Fruit fly (Drosophila melanogaster): ENCODE results near the gene tank.

tank gene

DNA sequence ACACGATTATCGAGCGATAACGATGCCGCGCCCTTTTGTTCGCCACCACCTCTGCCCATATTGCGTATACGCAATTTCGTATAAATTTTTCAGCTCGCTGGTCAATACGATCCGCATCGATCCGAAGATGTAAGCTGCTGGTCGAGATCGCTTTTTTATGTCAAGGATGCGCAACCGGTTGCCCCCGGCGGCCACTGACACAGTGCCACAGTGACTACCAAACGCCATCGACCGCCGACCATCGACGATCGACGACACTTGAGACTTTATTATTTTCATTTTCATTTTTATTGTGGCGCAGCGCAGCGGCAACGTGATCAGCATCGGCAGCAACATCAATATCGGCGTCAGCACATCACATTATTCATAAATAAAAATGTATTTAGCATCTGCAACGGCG lies 37.8 kb downstream of the tank start:
- no peak for TF ChIP-seq psq (optimal IDR thresholded peaks at IDR 0.05)
- no peak for TF ChIP-seq Sin3A (optimal IDR thresholded peaks at IDR 0.05)
- TF ChIP-seq ttk (optimal IDR thresholded peaks at IDR 0.05) = no peak
- no peak for TF ChIP-seq h (optimal IDR thresholded peaks at IDR 0.05)
- no peak for TF ChIP-seq insv (optimal IDR thresholded peaks at IDR 0.05)
- TF ChIP-seq Myc (optimal IDR thresholded peaks at IDR 0.05) = no peak

DNA sequence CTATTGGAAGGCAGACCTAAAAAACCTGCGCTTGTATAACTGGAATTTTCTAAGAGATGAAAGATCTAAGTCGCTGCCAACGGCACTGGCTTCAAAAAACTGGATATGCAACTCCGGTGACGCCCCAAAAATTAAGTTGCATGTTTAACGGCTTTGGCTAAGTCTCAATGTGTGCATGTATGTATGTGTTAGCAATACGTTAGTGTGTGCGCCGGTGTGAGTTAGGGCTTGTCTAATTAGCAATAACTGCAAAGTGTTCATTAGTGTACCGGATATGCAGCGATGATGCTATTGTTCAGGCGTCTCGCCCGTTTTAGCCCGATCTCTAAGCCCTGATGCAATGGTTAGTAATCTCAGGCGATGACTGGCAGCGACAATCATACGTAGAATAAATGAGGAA lies 38.9 kb downstream of the tank start:
- TF ChIP-seq h (optimal IDR thresholded peaks at IDR 0.05) (no peak), psq (optimal IDR thresholded peaks at IDR 0.05) (no peak)

DNA sequence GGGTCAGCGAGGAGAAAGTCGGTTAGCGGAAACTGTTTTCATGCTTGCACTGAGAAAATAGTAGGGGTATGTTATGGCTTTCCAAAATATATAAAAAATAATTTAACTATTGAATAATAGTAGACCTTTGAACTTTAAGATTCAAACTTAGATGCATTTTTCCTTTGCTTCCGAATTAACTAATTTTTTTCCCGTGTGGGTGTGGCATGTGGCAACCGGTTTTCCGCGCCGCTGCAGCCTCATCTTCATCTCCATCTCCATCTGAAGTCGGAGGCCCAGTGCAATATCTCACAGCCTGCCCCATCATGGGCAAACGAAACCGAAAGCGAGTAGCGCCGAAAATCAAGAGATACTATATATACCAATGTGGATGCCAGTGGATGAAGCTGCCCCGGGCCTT lies 40.2 kb downstream of the tank start:
- TF ChIP-seq ttk (optimal IDR thresholded peaks at IDR 0.05) = no peak
- TF ChIP-seq psq (optimal IDR thresholded peaks at IDR 0.05) = no peak
- TF ChIP-seq Sin3A (optimal IDR thresholded peaks at IDR 0.05) = no peak
- TF ChIP-seq h (optimal IDR thresholded peaks at IDR 0.05) = no peak
- no peak for TF ChIP-seq insv (optimal IDR thresholded peaks at IDR 0.05)
- TF ChIP-seq Myc (optimal IDR thresholded peaks at IDR 0.05) = no peak

DNA sequence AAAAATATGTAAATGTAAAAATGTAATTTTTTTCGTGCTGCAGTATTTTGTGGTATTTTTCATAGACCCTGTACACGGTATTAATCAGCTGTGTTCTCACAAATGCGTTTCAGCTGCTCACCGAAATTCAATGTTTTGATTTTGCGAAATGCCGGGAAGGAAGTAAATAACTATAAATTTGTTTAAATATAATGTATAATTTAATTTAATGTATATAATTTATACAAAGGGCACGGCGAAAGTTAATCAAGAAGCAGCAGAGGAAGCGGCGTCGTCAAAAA lies 43.3 kb downstream of the tank start, which contains the start of gene CG3294:
CG3294 (plus strand) TSS at position 26 of the 281 bp plus-strand sequence.
- no peak for TF ChIP-seq insv (optimal IDR thresholded peaks at IDR 0.05)
- no peak for TF ChIP-seq h (optimal IDR thresholded peaks at IDR 0.05)
- no peak for TF ChIP-seq Myc (optimal IDR thresholded peaks at IDR 0.05)
- TF ChIP-seq psq (optimal IDR thresholded peaks at IDR 0.05) = no peak
- TF ChIP-seq ttk (optimal IDR thresholded peaks at IDR 0.05) = no peak
- no peak for TF ChIP-seq Sin3A (optimal IDR thresholded peaks at IDR 0.05)

DNA sequence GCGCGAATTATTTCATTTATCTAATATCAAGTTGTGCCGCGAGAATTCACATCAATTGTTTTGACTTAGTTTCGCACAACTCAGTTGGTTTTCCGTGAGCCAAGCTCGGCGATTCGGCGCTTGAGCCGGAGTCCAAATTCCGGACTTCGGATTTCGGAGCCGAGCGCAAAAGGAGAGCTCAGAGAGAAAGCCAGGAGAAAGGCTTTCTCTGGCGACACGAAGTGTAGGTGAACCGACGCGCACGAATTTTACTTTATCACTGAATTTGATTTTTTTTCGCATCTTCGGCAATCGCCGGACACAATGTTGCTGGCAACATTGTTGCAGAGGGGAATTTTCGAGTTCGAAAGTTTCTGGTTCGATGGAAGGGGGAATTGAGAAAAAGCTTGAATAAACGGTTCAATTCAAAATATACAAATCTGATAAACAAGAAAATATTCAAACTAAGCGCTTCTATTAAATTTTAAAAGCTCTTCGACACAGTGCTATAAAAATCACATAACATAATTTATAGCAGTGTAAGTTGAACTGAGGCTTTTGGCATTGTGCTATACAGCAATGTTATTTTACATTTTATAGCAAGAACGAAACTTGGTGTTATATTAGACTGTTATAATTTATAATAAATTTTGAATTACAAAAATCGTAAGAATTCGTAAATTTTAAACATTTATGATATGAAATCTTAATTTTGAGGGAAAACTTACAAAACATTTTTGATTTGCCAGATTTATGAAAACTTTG lies 43.8 kb downstream of the tank start, which contains the start of gene fipi:
fipi (minus strand) TSS at position 265 of the 744 bp plus-strand sequence.
- TF ChIP-seq Myc (optimal IDR thresholded peaks at IDR 0.05) (no peak), h (optimal IDR thresholded peaks at IDR 0.05) (no peak), ttk (optimal IDR thresholded peaks at IDR 0.05) (no peak), insv (optimal IDR thresholded peaks at IDR 0.05) (no peak), Sin3A (optimal IDR thresholded peaks at IDR 0.05) (no peak), psq (optimal IDR thresholded peaks at IDR 0.05) (no peak)

Measured in Kc167 (cell line).